Fruit fly (Drosophila melanogaster) whole organism, adult: ENCODE measurements around the gene Larp7.

ENCODE experiments used
- CG14711 ChIP-seq: fragments of 200-800 bp; sonication (Bioruptor generic); optimal IDR thresholded peaks from 2 replicates; lab custom pipeline; 2018; ENCODE audit warnings: missing biosample characterization, mild to moderate bottlenecking, missing genetic modification characterization, moderate library complexity
- CG7045 ChIP-seq: fragments of 200-800 bp; sonication (Bioruptor generic); optimal IDR thresholded peaks from 2 replicates; lab custom pipeline; 2017; ENCODE audit warnings: missing biosample characterization, mild to moderate bottlenecking, missing genetic modification characterization
- Clk ChIP-seq: fragments of 200-800 bp; sonication (Bioruptor generic); optimal IDR thresholded peaks from 2 replicates; lab custom pipeline; 2017; ENCODE audit warnings: missing biosample characterization, missing genetic modification characterization
- Hr96 ChIP-seq: fragments of 200-800 bp; sonication (Bioruptor generic); optimal IDR thresholded peaks from 2 replicates; lab custom pipeline; 2016; ENCODE audit warnings: missing biosample characterization, missing genetic modification characterization
- Mnt ChIP-seq: fragments of 200-800 bp; sonication (Bioruptor generic); optimal IDR thresholded peaks from 2 replicates; lab custom pipeline; 2016; ENCODE audit warnings: missing biosample characterization, mild to moderate bottlenecking, missing genetic modification characterization
- kay ChIP-seq: fragments of 200-800 bp; sonication (Bioruptor generic); peaks from one replicate; lab custom pipeline; 2016; ENCODE audit warnings: missing biosample characterization, missing genetic modification characterization, borderline replicate concordance
- ovo ChIP-seq: fragments of 200-800 bp; sonication (Bioruptor generic); optimal IDR thresholded peaks from 2 replicates; lab custom pipeline; 2016; ENCODE audit warnings: missing biosample characterization, missing genetic modification characterization
- pad ChIP-seq: fragments of 200-800 bp; sonication (Bioruptor generic); optimal IDR thresholded peaks from 3 replicates; lab custom pipeline; 2017; ENCODE audit warnings: missing biosample characterization, missing genetic modification characterization, mild to moderate bottlenecking, moderate library complexity, missing genetic modification reagents
- tj ChIP-seq: fragments of 200-800 bp; sonication (Bioruptor generic); optimal IDR thresholded peaks from 3 replicates; lab custom pipeline; 2017; ENCODE audit warnings: missing biosample characterization, mild to moderate bottlenecking, missing genetic modification characterization, moderate library complexity

DNA sequence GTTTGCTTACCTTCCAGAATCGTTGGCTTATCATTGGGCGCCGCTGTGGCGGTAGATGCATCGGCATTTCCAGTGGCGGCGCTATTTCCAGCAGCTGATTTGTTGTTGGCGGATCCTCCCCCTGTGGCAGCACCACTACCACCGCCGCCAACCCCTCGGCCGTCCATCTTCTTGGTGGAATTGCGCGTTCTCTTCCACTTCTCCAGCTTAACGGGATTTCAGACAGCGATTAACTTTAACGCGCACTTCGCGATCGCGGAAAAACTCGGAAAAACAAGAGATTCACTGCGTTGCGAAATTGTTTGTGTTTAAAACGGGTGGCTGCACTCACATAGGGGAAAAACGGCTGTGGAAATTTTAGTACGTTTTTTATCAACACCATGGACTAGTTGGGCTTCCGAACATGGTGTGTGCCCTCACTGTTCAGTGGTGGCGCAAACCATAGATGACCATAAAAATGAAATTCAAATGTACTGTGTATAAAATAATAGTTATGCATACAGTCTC, 39.2 kb downstream of the Larp7 start, which contains the start of gene c11.1:
- no peak for TF ChIP-seq CG7045 (GFP tag; lab: Kevin White, UChicago)
- no peak for TF ChIP-seq Hr96 (GFP tag; lab: Kevin White, UChicago)
- peak; percentile 56 for TF ChIP-seq Mnt (GFP tag; lab: Kevin White, UChicago)
- TF ChIP-seq tj (GFP tag; lab: Kevin White, UChicago) = peak; percentile 9
- no peak for TF ChIP-seq Clk (GFP tag; lab: Kevin White, UChicago)
- TF ChIP-seq kay (GFP tag; lab: Kevin White, UChicago) = no peak
- TF ChIP-seq CG14711 = no peak
- no peak for TF ChIP-seq ovo (GFP tag; lab: Kevin White, UChicago)
- no peak for TF ChIP-seq pad (GFP tag; lab: Kevin White, UChicago)
